Worm (Caenorhabditis elegans) whole organism, late embryonic: ENCODE results near the gene frpr-4.

ENCODE experiments used
- ama-1 ChIP-seq: fragments of 150-350 bp; optimal IDR thresholded peaks from 2 replicates; lab custom pipeline; 2014
- ceh-6 ChIP-seq: fragments of 200-800 bp; sonication (Bioruptor generic); optimal IDR thresholded peaks from 2 replicates; lab custom pipeline; 2018; ENCODE audit warnings: mild to moderate bottlenecking, missing genetic modification characterization, missing compliant biosample characterization
- dmd-4 ChIP-seq: sonication (generic microtip); optimal IDR thresholded peaks from 2 replicates; lab custom pipeline; 2016; ENCODE audit warnings: borderline replicate concordance, missing genetic modification characterization, missing compliant biosample characterization
- madf-2 ChIP-seq: sonication (generic microtip); optimal IDR thresholded peaks from 2 replicates; lab custom pipeline; 2017; ENCODE audit warnings: missing genetic modification characterization, missing compliant biosample characterization
- pax-1 ChIP-seq: fragments of 150-350 bp; optimal IDR thresholded peaks from 2 replicates; lab custom pipeline; 2014; ENCODE audit warnings: missing biosample characterization, missing genetic modification characterization
- sox-4 ChIP-seq: sonication (generic microtip); optimal IDR thresholded peaks from 2 replicates; lab custom pipeline; 2017; ENCODE audit warnings: mild to moderate bottlenecking, missing genetic modification characterization, inconsistent platforms, missing compliant biosample characterization

- TF ChIP-seq ceh-6 (GFP tag; lab: Kevin White, UChicago) (no peak), ama-1 (lab: Kevin White, UChicago) (no peak), madf-2 (no peak), sox-4 (no peak), pax-1 (no peak), dmd-4 (tag; lab: Kevin White, UChicago) (no peak)
Measured at ce11 chrII:5255435-5255834, at the start of gene frpr-4.
